Worm (Caenorhabditis elegans): Measurements from ENCODE around the gene R07B1.5.

DNA sequence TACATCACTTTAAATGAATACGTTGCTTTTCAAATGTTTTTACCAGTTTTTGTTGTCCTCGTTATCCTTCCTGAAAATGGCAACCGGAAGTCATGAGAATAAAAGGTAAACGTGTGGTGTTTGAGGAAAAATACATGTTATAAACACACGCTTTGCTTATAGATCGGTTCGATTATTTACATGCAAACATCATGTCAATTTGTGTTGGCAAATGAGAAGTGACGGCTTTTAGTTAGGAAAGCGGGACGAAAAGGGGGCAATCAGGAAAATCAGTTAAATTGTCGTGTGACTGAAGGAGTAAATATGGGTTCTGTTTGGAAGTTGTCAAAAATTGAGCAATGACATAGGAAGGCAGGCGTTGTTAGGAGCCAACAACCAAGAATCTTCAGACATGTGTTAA, 32.2 kb upstream of the R07B1.5 start, which contains the start of gene rrc-1:
- TF ChIP-seq che-1 (tag; optimal IDR thresholded peaks at IDR 0.05) (no peak), pha-4 (tag; optimal IDR thresholded peaks at IDR 0.05) (no peak), fkh-10 (GFP tag; optimal IDR thresholded peaks at IDR 0.05) (no peak), hlh-30 (tag; optimal IDR thresholded peaks at IDR 0.05; ENCODE audit: insufficient read depth) (no peak), pqm-1 (tag; optimal IDR thresholded peaks at IDR 0.05) (no peak), ceh-30 (tag; optimal IDR thresholded peaks at IDR 0.05) (no peak), ama-1 (optimal IDR thresholded peaks at IDR 0.05) (no peak), ets-4 (tag; optimal IDR thresholded peaks at IDR 0.05) (no peak), nhr-11 (tag; optimal IDR thresholded peaks at IDR 0.05) (no peak), zip-5 (tag; optimal IDR thresholded peaks at IDR 0.05) (no peak), ceh-18 (tag; optimal IDR thresholded peaks at IDR 0.05) (no peak), T23F11.4 (GFP tag; optimal IDR thresholded peaks at IDR 0.05) (no peak), pat-9 (tag; optimal IDR thresholded peaks at IDR 0.05) (no peak)
